Worm (Caenorhabditis elegans) whole organism, L4/young adult: ENCODE data around the gene R02D5.10.

Experiments
- dao-5 ChIP-seq: sonication (generic microtip); optimal IDR thresholded peaks from 2 replicates; lab custom pipeline; 2016; ENCODE audit warnings: missing genotype, missing genetic modification characterization, moderate library complexity, missing compliant biosample characterization
- him-1 ChIP-seq: sonication (generic microtip); optimal IDR thresholded peaks from 2 replicates; lab custom pipeline; 2016; ENCODE audit warnings: missing genotype, missing genetic modification reagents, missing genetic modification characterization, missing compliant biosample characterization

ce11 chrV:14472229-14472628 is 9.9 kb upstream of the R02D5.10 start, which contains the start of gene clec-227:
- TF ChIP-seq him-1 (tag; lab: Kevin White, UChicago) = no peak
- TF ChIP-seq dao-5 (tag; lab: Kevin White, UChicago) = no peak
